Fruit fly (Drosophila melanogaster): ENCODE data around the gene CG43610.

Gene CG43610

DNA sequence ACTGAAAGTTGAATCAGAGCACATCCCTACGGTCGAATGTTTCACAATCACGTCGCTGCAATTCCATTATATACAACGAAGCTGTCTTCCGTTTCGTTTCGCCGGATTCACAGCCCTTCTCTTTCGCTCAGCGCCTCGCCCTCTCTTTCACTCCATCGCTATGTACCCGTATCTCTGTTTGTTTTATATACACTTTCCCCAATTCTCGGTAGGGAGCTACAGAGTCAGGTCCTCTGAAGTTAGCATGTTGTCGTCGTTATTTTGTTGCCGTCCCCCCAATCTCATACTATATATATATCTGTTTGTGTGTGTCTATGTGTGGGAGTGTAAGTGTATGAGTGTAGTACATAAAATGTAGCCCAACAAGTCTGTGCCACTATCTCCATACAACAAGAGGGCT is 37.1 kb downstream of the CG43610 start:
- TF ChIP-seq CG8478 (optimal IDR thresholded peaks at IDR 0.05) (no peak), CTCF (optimal IDR thresholded peaks at IDR 0.05) (no peak)

DNA sequence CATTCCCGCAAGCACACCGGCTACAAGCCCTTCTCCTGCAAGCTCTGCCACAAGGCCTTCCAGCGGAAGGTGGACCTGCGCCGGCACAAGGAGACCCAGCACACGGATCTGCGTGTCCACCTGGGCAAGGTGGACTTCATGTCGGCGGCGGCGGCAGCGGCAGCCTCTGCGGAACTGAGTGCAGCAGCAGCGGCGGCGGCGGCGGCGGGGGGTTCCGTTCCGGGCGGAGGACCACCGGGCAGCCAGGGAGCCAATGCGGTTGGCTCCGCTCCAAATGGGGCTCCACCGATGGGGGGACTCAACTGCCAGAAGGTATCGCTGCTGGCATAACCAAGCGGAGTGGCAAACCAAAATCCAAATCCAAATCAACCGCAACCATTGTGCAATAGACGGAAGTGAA is 38.8 kb downstream of the CG43610 start:
- TF ChIP-seq CG8478 (optimal IDR thresholded peaks at IDR 0.05) = no peak
- TF ChIP-seq CTCF (optimal IDR thresholded peaks at IDR 0.05) = no peak

DNA sequence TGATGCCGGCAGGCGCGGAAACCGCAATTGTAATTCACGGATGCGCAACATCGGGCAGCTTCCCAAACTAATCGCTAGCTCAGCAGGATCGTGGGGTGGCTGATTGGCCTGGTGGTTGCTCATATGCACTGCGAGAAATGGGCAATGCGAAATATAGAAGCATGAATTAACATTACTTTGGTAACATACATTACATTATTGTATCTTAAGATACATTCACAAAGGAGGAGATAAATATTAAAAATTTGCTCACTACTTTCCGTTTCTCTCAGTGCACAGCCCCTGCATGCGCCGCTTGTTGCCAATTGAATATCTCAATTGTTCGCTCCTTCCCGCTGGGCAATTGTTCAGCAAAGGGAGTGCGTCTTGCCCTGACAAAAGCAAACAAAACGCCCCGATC is 42.4 kb downstream of the CG43610 start:
- TF ChIP-seq CTCF (optimal IDR thresholded peaks at IDR 0.05) = no peak
- no peak for TF ChIP-seq CG8478 (optimal IDR thresholded peaks at IDR 0.05)

DNA sequence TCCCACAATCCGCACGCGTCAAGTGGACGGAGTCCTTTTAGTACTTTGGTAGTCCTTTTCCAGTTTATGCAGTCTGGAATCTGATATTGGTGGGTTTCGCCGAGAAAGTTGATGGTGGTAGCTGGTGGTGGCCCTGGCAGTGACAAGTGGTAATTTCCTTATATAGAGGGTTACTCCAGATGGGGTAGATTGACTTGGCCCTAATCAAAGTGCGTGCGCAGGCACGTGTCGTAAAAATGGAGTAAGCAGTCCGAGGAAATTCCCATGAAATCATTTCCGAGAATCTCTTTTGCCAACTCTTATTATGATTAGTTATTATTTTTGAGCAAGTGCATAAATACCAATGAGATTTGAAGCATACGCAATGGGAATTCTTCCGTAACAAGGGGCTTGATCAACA is 44.4 kb downstream of the CG43610 start:
- TF ChIP-seq CG8478 (optimal IDR thresholded peaks at IDR 0.05) = no peak
